Fruit fly (Drosophila melanogaster): Measurements from ENCODE around the gene CG12268.

CG12268 gene

DNA sequence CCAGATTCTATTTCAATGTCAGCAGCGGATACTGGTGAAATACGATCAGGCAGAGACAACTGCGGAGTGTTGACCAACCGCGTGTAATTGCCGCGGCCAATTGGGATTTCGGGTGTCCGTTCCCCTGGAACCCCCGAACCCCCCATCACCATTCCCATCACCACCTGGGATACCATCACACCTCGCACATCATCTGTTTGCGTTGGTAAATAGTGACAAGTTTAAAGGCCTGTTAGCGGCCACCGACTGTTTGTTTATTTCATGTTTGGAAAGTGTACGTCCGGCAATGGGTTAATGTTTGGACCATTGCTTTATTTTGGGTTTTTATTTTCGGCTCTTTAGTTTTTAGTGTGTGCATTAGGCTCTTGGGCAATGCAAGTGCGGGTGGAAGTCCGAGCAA, 1.2 kb downstream of the CG12268 start (continued):
- TF ChIP-seq ac (GFP tag; optimal IDR thresholded peaks at IDR 0.05) = no peak
- TF ChIP-seq luna (GFP tag; optimal IDR thresholded peaks at IDR 0.05) = no peak
- TF ChIP-seq Hr51 (GFP tag; optimal IDR thresholded peaks at IDR 0.05) = no peak
- peak; percentile 19 for TF ChIP-seq CG17385 (GFP tag; optimal IDR thresholded peaks at IDR 0.05)
- no peak for TF ChIP-seq Aef1 (GFP tag; IDR thresholded peaks at IDR 0.05)
- no peak for TF ChIP-seq CG10366 (GFP tag; IDR thresholded peaks at IDR 0.05)
- no peak for TF ChIP-seq CG32772 (GFP tag; IDR thresholded peaks at IDR 0.05)
- peak; percentile 34 for TF ChIP-seq org-1 (GFP tag; optimal IDR thresholded peaks at IDR 0.05)
- TF ChIP-seq ATbp (GFP tag; optimal IDR thresholded peaks at IDR 0.05) = peak; percentile 81
- TF ChIP-seq NC2α (GFP tag; optimal IDR thresholded peaks at IDR 0.05) = no peak
- TF ChIP-seq sima (GFP tag; optimal IDR thresholded peaks at IDR 0.05) = no peak
- TF ChIP-seq CG1529 (GFP tag; optimal IDR thresholded peaks at IDR 0.05) = peak; percentile 34
- peak; percentile 56 for TF ChIP-seq fd64A (GFP tag; optimal IDR thresholded peaks at IDR 0.05)
- TF ChIP-seq CG3838 (GFP tag; optimal IDR thresholded peaks at IDR 0.05) = no peak
- no peak for TF ChIP-seq CG17829 (tag; optimal IDR thresholded peaks at IDR 0.05)
- TF ChIP-seq CG4617 (GFP tag; optimal IDR thresholded peaks at IDR 0.05; ENCODE audit: borderline replicate concordance) = no peak
- TF ChIP-seq CG12769 (tag; optimal IDR thresholded peaks at IDR 0.05) = peak; percentile 36
- no peak for TF ChIP-seq Hey (tag; optimal IDR thresholded peaks at IDR 0.05)
- no peak for TF ChIP-seq fd3F (GFP tag; optimal IDR thresholded peaks at IDR 0.05)
- TF ChIP-seq rib (GFP tag; IDR thresholded peaks at IDR 0.05) = no peak
- peak; percentile 32 for TF ChIP-seq lab (GFP tag; optimal IDR thresholded peaks at IDR 0.05)
- TF ChIP-seq Blimp-1 (GFP tag; optimal IDR thresholded peaks at IDR 0.05) = peak; percentile 22
- no peak for TF ChIP-seq p53 (GFP tag; optimal IDR thresholded peaks at IDR 0.05)
- TF ChIP-seq odd (GFP tag; optimal IDR thresholded peaks at IDR 0.05) = peak; percentile 41
- no peak for TF ChIP-seq CG6689 (GFP tag; IDR thresholded peaks at IDR 0.05)
- TF ChIP-seq ewg (GFP tag; optimal IDR thresholded peaks at IDR 0.05) = peak; percentile 1
- no peak for TF ChIP-seq Ravus (GFP tag; IDR thresholded peaks at IDR 0.05)
- TF ChIP-seq CG2116 (GFP tag; optimal IDR thresholded peaks at IDR 0.05) = no peak
- TF ChIP-seq Mrtf (GFP tag; IDR thresholded peaks at IDR 0.05) = no peak
- no peak for TF ChIP-seq abd-A (tag; optimal IDR thresholded peaks at IDR 0.05)
- no peak for TF ChIP-seq Bteb2 (GFP tag; optimal IDR thresholded peaks at IDR 0.05)
- no peak; the same call in 1 of the 2 replicates for TF ChIP-seq CG31441 (GFP tag; IDR thresholded peaks at IDR 0.05)
- peak; percentile 18 for TF ChIP-seq CG17359 (tag; optimal IDR thresholded peaks at IDR 0.05)
- TF ChIP-seq CG8944 (GFP tag; optimal IDR thresholded peaks at IDR 0.05) = no peak
- TF ChIP-seq CG2875 (GFP tag; optimal IDR thresholded peaks at IDR 0.05) = peak; percentile 43
- peak; percentile 29 for TF ChIP-seq CG12219 (GFP tag; optimal IDR thresholded peaks at IDR 0.05)
- TF ChIP-seq CG31388 (GFP tag; optimal IDR thresholded peaks at IDR 0.05) = no peak
- TF ChIP-seq crol (GFP tag; IDR thresholded peaks at IDR 0.05) = no peak
- peak; percentile 4 for TF ChIP-seq CG11723 (GFP tag; optimal IDR thresholded peaks at IDR 0.05)
- no peak for TF ChIP-seq Dp (GFP tag; optimal IDR thresholded peaks at IDR 0.05)
- TF ChIP-seq CG10543 (GFP tag; optimal IDR thresholded peaks at IDR 0.05) = peak; percentile 8
- no peak for TF ChIP-seq CG30020 (tag; optimal IDR thresholded peaks at IDR 0.05)
- no peak for TF ChIP-seq Opbp (GFP tag; IDR thresholded peaks at IDR 0.05; ENCODE audit: partially characterized antibody)
- TF ChIP-seq bsh (GFP tag; optimal IDR thresholded peaks at IDR 0.05) = peak in 1 of 2 experiments; percentile 22
- peak; percentile 34 for TF ChIP-seq CG1603 (tag; optimal IDR thresholded peaks at IDR 0.05)
- no peak for TF ChIP-seq slou (GFP tag; optimal IDR thresholded peaks at IDR 0.05)
- TF ChIP-seq CG3847 (GFP tag; IDR thresholded peaks at IDR 0.05) = no peak
- TF ChIP-seq GATAe (GFP tag; conservative IDR thresholded peaks at IDR 0.05) = no peak
- TF ChIP-seq HHEX (GFP tag; optimal IDR thresholded peaks at IDR 0.05) = peak; percentile 43
- TF ChIP-seq CoRest (tag; optimal IDR thresholded peaks at IDR 0.05) = peak; percentile 2
- TF ChIP-seq CG4328 (GFP tag; optimal IDR thresholded peaks at IDR 0.05) = peak; percentile 36

Data from whole organism, embryonic.